Fruit fly (Drosophila melanogaster) S2 (cell line): Measurements from ENCODE around the gene RecQ5.

Experiments used
- CG8478 ChIP-seq: fragments of >200 bp; optimal IDR thresholded peaks from 2 replicates; lab custom pipeline; 2018
- CTCF ChIP-seq, 2 experiments: fragments of >200 bp; optimal IDR thresholded peaks; 2 replicates each; lab custom pipeline; 2018

The RecQ5 gene

DNA sequence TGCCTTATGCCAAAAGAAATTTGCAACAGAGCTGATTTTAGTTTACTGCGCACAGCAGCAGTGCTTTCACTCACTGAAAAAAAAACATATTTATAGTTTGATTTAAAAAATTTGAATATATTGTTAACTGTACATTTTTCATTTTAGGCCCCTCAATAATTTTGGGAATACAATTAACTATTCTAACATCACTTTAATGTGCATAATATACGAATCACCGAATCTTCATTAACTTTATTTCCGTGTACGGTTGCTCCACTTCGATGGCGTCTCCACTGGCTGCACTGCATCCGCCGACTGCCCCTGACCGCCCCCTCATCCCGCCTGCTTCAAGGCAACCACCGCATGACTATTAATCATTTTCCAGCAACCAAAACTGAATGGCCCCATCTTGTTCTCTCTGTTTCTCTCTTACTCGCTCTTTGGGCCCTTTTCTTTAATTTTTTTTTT, 4.9 kb upstream of the RecQ5 start:
- TF ChIP-seq CTCF (optimal IDR thresholded peaks at IDR 0.05; lab: Kevin White, UChicago) (no peak), CG8478 (lab: Kevin White, UChicago) (no peak)

DNA sequence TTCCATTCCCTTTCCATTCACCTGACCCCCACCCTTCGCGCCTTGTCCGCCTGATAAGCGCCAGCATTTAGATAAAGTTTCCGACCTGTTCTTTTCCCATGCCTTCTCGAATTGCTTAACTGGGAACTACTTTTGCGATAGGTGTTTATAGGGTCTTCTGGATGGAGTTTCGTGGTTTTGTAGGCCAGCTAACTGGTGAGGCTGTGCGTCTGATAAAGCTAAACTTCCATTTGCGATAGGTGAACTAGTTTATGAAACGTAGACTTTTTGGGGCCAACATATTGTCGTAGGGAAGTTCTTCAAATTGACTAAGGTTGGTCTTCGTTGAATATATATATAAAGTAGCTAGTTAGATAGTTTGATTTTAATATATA, 3.7 kb upstream of the RecQ5 start:
- TF ChIP-seq CG8478 (lab: Kevin White, UChicago) (no peak), CTCF (optimal IDR thresholded peaks at IDR 0.05; lab: Kevin White, UChicago) (no peak)

DNA sequence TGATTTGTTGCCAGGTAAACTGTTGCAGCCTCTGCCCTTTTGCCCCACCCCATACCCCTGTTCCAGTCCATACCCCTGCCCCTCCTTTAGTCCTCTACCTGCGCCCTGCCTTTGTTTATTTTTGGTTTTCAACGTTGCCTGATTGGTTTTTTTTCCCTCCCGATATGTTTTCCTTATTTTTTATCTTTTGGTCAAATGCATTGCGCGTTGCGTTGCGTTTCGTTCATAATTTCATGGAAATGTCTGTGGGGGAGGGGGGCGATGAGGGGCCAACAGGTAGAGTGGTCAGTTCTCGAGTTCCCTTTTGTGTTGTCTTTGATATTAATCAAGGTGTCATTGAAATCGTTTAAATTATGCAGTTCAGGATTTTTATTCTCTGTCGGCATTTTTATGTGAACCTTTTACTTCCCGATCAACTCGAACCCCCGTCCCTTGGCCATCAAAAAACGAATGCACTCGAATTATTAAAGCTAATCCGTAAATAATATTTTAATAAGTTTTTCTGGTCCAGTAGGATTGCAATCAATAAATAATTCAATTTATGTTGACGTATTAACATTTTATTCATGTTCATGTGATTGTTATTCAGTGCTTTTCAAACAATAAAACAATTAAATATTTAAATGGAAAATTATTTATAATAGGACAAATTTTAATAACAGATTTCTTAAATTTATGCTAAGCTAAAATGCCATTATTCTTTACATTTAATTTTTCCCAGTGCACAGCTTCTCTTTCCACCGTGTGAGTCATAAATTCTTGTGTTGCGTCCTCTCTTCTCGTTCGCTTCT, 3.1 kb upstream of the RecQ5 start:
- TF ChIP-seq CG8478 (lab: Kevin White, UChicago) (no peak), CTCF (optimal IDR thresholded peaks at IDR 0.05; lab: Kevin White, UChicago) (no peak)

DNA sequence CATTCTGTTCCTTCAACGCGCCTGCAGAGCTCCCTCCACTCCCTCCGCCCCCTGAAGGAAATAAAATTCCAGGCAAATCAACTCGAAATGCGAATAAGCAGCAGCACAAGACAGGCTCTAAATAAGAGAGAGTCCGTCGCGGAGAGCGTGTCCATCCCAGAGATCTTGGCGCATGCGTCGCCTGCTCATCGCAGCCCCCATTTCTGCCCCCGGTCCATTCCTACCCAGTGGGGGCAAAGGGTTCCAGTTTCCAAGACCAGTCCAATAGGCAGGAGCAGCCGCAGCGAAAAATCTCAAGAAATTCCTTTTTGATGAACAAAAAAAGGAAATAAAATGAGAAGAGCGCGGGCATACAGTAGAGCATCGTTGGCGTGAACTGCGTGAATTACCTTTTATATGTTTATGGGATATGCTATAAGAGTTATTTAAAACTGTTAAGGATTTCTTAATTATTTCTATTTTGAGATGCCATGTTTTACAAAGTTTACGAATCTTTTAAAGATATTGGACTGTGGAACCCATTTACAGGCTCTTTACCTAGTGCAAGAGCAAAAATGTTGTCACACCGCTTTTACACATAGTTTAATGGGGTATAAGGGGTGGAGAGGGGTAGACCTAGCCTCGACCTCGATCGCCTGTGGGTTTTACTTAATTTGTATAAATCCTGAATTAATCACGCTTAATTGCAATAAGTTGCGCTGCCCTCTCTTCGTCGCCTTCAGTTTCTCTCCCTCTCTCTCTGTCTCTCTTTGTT, 2.3 kb upstream of the RecQ5 start:
- no peak for TF ChIP-seq CG8478 (lab: Kevin White, UChicago)
- no peak for TF ChIP-seq CTCF (optimal IDR thresholded peaks at IDR 0.05; lab: Kevin White, UChicago)

DNA sequence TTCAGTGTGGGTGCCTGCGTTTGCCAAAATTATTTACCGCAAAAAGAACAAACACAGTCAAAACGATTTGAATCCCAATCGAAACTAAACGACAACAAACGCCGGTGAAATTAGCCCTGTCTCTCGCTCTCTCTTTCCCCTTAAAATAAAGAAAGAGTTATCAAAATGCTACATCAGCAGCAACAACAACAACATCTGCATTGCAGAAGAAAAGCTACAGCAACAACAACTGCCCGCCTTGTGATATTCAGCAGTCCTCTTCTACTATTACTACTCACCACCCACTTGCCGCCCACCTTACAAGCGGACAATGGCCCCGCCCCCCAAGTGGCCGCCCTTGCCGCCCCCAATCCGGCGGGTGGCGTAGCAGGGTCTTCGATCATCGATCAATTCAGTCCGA, 1.0 kb upstream of the RecQ5 start:
- TF ChIP-seq CG8478 (lab: Kevin White, UChicago) (no peak), CTCF (optimal IDR thresholded peaks at IDR 0.05; lab: Kevin White, UChicago) (no peak)

DNA sequence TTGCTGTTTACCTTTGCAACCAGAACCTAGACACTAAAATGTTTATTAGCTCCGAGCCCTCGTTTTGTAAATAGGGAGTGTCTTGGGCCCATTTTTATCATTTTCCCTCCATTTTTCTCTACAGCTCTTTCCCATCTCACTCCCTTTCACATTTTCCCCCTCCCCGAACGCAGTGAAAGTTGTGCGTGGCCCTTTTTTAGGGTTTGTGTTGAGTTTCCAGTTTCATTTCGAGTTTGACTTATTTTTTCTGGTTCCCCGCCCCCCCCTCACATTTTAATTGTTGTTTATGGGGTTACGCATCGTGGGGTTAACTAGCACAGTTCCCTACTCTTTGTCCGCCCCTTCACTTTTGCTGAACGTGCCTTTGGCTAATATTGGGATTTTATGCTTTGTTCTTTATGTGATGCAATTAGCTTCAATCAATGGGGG, 6.3 kb downstream of the RecQ5 start:
- no peak for TF ChIP-seq CTCF (optimal IDR thresholded peaks at IDR 0.05; lab: Kevin White, UChicago)
- TF ChIP-seq CG8478 (lab: Kevin White, UChicago) = no peak

DNA sequence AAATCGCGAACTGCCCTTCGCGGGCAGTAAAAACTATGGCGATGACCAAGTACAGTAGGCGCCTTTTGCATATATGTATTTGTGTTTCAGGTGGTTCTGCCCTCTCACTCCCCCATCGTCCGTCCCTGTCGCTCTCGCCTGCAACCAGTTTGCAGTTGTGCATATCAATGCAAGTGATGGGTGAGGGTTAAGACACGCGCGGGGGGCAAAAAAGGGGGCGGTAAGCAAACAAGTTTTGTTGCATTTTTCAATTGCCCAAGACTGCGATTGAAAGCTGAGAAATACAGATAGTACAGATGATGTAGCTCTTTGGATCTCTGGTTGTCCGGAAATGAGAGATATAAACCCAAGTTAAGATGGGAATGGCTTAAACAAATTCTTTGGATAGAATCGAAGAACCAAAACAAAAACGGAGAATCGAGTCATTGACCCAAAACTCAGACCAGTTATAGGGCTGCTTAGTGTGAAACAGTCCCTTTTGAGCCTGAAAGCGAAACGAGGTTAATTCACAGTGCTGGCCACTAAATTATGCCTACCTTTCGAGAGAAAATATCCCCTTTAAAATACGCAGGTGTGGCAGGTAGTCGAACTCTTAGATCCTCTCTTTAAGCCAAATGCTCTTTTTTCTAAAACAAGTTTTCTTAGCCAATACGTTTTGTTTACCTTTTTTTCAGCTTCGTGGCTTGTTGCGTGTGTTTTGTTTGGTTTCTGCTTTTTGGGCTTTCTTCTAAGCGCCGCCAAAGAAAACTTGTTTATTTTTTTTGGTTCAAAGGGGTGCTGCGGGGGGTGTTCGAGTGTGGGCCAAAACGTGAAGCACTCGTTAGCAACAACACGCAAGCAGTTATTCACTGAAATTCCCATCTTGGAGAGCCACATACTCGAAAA, 7.2 kb downstream of the RecQ5 start:
- TF ChIP-seq CG8478 (lab: Kevin White, UChicago) (no peak), CTCF (optimal IDR thresholded peaks at IDR 0.05; lab: Kevin White, UChicago) (no peak)

DNA sequence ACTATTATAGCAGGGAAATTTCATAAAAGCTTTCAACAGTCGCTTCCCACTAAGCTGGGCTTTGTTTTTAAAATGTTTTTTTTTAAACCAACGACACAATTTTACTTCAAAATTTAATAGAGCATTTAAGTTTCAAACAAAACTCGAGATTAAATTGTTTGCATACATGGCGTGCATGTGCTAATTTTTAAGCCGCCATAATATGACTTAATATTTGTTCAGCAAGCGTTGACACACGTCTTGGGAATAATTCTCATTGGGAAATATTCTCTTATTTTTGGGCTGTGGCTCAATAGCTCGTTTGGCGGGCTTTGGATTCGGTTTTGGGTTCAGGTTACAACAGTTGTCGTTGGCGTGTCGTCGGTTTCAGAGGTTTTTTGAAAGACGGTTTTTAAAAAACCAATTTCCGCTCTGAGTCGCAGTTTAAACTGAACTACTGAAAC, 9.4 kb downstream of the RecQ5 start, which contains the start of gene CG9628:
TSS of gene CG9628 (plus strand) at position 340 of the 443 bp plus-strand sequence.
- TF ChIP-seq CTCF (optimal IDR thresholded peaks at IDR 0.05; lab: Kevin White, UChicago) (no peak), CG8478 (lab: Kevin White, UChicago) (no peak)

DNA sequence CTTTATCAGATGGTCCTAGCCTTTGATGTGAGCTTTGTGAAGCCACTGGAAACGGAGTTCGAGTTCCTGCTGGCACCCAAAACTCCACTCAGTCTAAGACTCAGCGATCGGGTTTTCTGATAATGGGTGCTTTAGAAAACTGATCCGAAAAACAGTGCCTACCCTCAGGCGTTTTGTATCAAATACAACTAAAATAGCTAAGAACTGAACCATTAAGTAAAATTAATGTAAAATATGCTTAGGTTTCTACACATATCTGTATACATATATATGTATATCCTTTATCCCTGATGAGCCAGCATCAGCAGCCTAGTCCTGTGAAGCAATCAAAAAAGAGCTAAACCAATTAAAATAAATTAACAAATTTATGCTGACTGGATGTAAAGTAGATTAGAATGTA, 10.4 kb downstream of the RecQ5 start:
- TF ChIP-seq CG8478 (lab: Kevin White, UChicago) = no peak
- TF ChIP-seq CTCF (optimal IDR thresholded peaks at IDR 0.05; lab: Kevin White, UChicago) = peak; percentile 34 to 69

DNA sequence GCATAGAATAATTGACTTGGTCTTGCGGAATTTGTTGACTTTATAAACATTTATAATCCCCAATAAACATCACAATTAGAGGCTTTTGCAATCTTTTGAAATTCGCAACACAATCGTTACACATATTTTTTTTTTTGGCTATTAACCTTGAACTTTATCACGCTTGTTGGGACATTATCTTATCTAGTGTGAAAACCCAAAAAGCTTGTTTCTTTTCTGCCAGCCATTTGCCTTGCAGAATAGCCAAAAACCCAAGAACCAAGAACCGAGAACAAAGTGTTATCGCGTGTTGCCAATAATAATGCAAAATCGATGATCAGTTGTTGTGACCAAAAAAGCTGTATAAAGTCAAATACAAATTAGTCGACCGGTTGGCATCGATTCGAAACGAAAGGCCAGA, 12.9 kb downstream of the RecQ5 start:
- TF ChIP-seq CTCF (optimal IDR thresholded peaks at IDR 0.05; lab: Kevin White, UChicago) (no peak), CG8478 (lab: Kevin White, UChicago) (no peak)

DNA sequence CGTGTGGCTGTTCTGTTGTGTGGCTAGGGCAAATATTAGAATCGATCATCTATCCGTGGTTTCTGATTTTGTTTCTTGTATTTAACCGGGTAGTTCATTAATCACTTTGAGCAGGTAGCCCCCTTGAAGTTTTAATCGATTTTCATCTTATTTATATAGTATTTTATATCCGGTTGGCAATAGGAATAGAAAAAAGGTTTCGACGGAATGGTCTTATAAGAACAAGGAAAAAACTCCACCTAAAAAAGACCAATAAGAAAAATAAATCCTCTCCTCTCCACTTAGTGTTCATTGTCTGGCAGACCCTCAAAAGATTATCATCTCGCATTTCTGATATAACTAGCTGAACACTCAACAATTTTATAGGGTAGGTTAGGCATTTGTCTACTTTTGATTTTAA, 13.5 kb downstream of the RecQ5 start:
- TF ChIP-seq CTCF (optimal IDR thresholded peaks at IDR 0.05; lab: Kevin White, UChicago) (no peak), CG8478 (lab: Kevin White, UChicago) (no peak)

DNA sequence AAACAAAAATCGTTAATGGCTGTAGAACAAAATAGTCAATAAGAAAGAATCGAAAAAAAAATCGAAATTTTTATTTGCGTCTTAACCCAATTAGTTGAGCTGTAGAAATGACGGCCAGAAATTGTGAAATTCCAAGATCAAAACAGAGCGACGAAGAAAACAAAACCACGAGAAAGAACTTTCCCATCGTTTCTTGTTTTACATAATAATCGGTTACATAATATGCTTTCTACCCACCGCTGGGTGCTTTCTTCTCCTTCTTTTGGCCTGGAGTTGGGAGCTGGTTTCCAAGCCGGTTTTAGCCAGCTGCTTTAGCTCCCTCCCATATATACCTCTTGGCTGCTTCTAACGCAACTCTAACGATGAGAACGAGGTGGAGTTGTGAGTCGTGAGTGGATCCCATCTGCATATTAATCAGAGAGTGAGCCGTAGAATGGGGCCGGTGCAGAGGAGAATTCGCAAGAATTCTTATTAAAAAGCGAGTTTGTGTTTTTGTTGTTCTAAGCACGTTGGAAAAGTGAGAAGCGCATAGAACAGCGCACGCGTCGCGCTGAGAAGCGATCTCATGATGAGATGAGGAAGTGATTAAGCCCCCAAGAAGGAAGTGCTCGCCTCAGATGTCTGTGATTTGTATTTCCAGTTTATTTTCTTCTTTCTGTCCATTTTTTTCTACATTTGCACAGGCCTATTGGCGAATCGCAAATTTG, 14.2 kb downstream of the RecQ5 start:
- TF ChIP-seq CTCF (optimal IDR thresholded peaks at IDR 0.05; lab: Kevin White, UChicago) (no peak), CG8478 (lab: Kevin White, UChicago) (no peak)

DNA sequence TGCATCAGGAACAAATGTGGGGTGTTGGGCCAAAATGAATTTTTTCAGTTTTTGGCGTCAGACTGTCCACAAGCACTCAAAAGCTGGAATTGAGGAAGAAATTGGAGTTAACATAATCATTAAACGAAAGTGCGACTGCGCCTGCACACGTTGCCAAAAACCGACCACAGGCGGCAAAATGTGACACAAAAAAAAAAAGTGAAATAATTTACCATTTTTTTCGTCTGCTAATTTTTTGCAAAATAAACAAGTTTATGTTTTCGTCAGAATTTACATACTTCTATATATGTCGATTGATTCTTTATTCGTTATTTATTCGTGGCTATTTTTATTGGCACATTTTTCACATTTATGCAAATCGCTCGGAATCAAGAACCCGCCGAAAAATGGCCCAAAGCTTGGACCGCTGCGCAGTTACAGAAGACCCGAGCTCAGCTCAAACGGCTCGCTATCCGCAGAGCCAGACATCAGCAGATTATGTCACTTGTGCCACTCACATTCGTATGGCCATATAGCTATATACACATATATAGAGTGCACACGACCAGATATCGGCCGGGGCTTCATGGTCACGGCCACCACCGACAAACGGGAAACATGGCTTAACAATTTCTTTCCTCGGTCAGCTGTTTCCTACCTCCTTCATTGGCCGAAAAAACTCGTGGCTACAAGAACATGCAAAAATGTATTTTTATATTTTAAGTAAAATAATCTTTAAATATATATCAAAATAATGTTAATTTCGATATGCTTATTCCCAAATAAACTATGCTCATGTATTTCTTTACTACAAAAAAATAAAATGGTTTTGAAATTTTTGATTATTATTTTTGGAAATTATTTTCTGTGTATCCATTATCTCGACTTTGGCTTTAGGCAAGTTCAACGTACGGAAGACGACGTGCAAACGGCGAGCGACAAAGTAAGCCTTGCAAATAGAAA, 15.5 kb downstream of the RecQ5 start:
- no peak for TF ChIP-seq CG8478 (lab: Kevin White, UChicago)
- no peak for TF ChIP-seq CTCF (optimal IDR thresholded peaks at IDR 0.05; lab: Kevin White, UChicago)
